Worm (Caenorhabditis elegans) whole organism, L2 larva: Measurements from ENCODE around the gene M18.6.

ENCODE experiments used
- R02D3.7 ChIP-seq: fragments of 150-350 bp; optimal IDR thresholded peaks from 2 replicates; lab custom pipeline; 2014; ENCODE audit warnings: missing biosample characterization, missing genetic modification characterization
- lin-11 ChIP-seq: fragments of 150-350 bp; sonication (generic microtip); optimal IDR thresholded peaks from 2 replicates; lab custom pipeline; 2014; ENCODE audit warnings: missing biosample characterization, missing genetic modification characterization, inconsistent platforms, mixed read lengths
- lin-13 ChIP-seq: fragments of 150-350 bp; optimal IDR thresholded peaks from 2 replicates; lab custom pipeline; 2014; ENCODE audit warnings: missing biosample characterization, missing genetic modification reagents, missing genetic modification characterization
- mab-5 ChIP-seq: fragments of 150-350 bp; optimal IDR thresholded peaks from 2 replicates; lab custom pipeline; 2014; ENCODE audit warnings: missing biosample characterization, missing genetic modification characterization
- nhr-237 ChIP-seq: fragments of 150-350 bp; optimal IDR thresholded peaks from 2 replicates; lab custom pipeline; 2014; ENCODE audit warnings: missing biosample characterization, missing genetic modification characterization
- nhr-25 ChIP-seq: fragments of 150-350 bp; sonication (generic microtip); optimal IDR thresholded peaks from 3 replicates; lab custom pipeline; 2014; ENCODE audit warnings: missing biosample characterization, missing genetic modification characterization
- skn-1 ChIP-seq: sonication (generic microtip); optimal IDR thresholded peaks from 2 replicates; lab custom pipeline; 2017; ENCODE audit warnings: missing biosample characterization, missing genetic modification characterization
- unc-39 ChIP-seq: fragments of 150-350 bp; optimal IDR thresholded peaks from 2 replicates; lab custom pipeline; 2014; ENCODE audit warnings: missing biosample characterization, missing genetic modification characterization
- unc-62 ChIP-seq: fragments of 150-350 bp; optimal IDR thresholded peaks from 2 replicates; lab custom pipeline; 2014; ENCODE audit warnings: missing biosample characterization, missing genetic modification reagents, missing genetic modification characterization
- ztf-4 ChIP-seq: fragments of 150-350 bp; optimal IDR thresholded peaks from 2 replicates; lab custom pipeline; 2014; ENCODE audit warnings: missing biosample characterization, missing genetic modification characterization

- TF ChIP-seq unc-62 (GFP tag; lab: Kevin White, UChicago) (no peak), lin-13 (GFP tag; lab: Kevin White, UChicago) (no peak), unc-39 (tag; lab: Kevin White, UChicago) (no peak), skn-1 (tag; lab: Kevin White, UChicago) (no peak), ztf-4 (tag; lab: Kevin White, UChicago) (no peak), nhr-237 (no peak), nhr-25 (tag; lab: Kevin White, UChicago) (no peak), mab-5 (tag; lab: Kevin White, UChicago) (no peak), lin-11 (tag; lab: Kevin White, UChicago) (no peak), R02D3.7 (tag; lab: Kevin White, UChicago) (no peak)
Measured at ce11 chrIV:12150877-12151276, 29.8 kb downstream of the M18.6 start, which contains the start of gene B0001.2.
